Worm (Caenorhabditis elegans) whole organism, L4 larva: Measurements from ENCODE around the gene R08E3.1.
A peak's percentile ranks its signal among the peaks of the same experiment; 100 is the strongest.

Experiments used
- F26F4.8 ChIP-seq: fragments of 200-800 bp; sonication (Bioruptor generic); conservative IDR thresholded peaks from 2 replicates; pipeline ENCODE4 v1.3.6; 2022; ENCODE audit warnings: missing genetic modification characterization, missing compliant biosample characterization
- F37D6.2 ChIP-seq: sonication (generic microtip); optimal IDR thresholded peaks from 2 replicates; lab custom pipeline; 2016; ENCODE audit warnings: mild to moderate bottlenecking, missing genetic modification characterization, missing compliant biosample characterization
- T20F7.1 ChIP-seq: fragments of 200-800 bp; sonication (Bioruptor generic); optimal IDR thresholded peaks from 2 replicates; lab custom pipeline; 2018; ENCODE audit warnings: mild to moderate bottlenecking, missing genetic modification characterization, missing compliant biosample characterization
- T26A8.4 ChIP-seq: fragments of 200-800 bp; sonication (Bioruptor generic); IDR thresholded peaks from 2 replicates; pipeline ENCODE4 v1.3.6; 2022; ENCODE audit warnings: missing genetic modification characterization, missing compliant biosample characterization
- Y105C5A.15 ChIP-seq: fragments of 200-800 bp; sonication (Bioruptor generic); IDR thresholded peaks from 2 replicates; pipeline ENCODE4 v1.3.6; 2022; ENCODE audit warnings: missing genetic modification characterization, missing compliant biosample characterization
- Y75B8A.6 ChIP-seq: fragments of 200-800 bp; sonication (Bioruptor generic); IDR thresholded peaks from 2 replicates; pipeline ENCODE4 v1.3.6; 2022; ENCODE audit warnings: missing genetic modification reagents, missing genetic modification characterization, missing compliant biosample characterization
- ZK546.5 ChIP-seq, 2 experiments: sonication (generic microtip); optimal IDR thresholded peaks; 2 replicates each; lab custom pipeline; 2017; ENCODE audit warnings: missing biosample characterization in 2 of 2, missing genetic modification characterization in 2 of 2
- ceh-32 ChIP-seq: sonication (generic microtip); optimal IDR thresholded peaks from 2 replicates; lab custom pipeline; 2016; ENCODE audit warnings: mild to moderate bottlenecking, missing genetic modification characterization, missing compliant biosample characterization; ENCODE audit not compliant: poor library complexity
- ceh-44 ChIP-seq: fragments of 200-800 bp; sonication (Bioruptor generic); IDR thresholded peaks from 2 replicates; pipeline ENCODE4 v1.3.6; 2022; ENCODE audit warnings: missing genetic modification reagents, missing genetic modification characterization, missing compliant biosample characterization
- ceh-82 ChIP-seq: sonication (generic microtip); optimal IDR thresholded peaks from 2 replicates; lab custom pipeline; 2017; ENCODE audit warnings: missing biosample characterization, missing genetic modification characterization
- cey-2 ChIP-seq: sonication (generic microtip); optimal IDR thresholded peaks from 3 replicates; lab custom pipeline; 2017; ENCODE audit warnings: missing genetic modification characterization, mild to moderate bottlenecking, missing compliant biosample characterization, antibody characterized with exemption, borderline replicate concordance; ENCODE audit not compliant: insufficient read depth
- ctbp-1 ChIP-seq: fragments of 200-800 bp; sonication (Bioruptor generic); IDR thresholded peaks from 2 replicates; pipeline ENCODE4 v1.3.6; 2022; ENCODE audit warnings: missing genetic modification reagents, missing genetic modification characterization, missing compliant biosample characterization
- daf-16 ChIP-seq, 3 experiments: sonication (generic microtip); optimal IDR thresholded peaks; 2 replicates each; lab custom pipeline; 2016 to 2017; ENCODE audit warnings: missing genetic modification characterization in 3 of 3, missing genetic modification reagents in 3 of 3, mild to moderate bottlenecking in 2 of 3, missing compliant biosample characterization in 2 of 3, missing biosample characterization in 1 of 3, moderate library complexity in 1 of 3
- daf-19 ChIP-seq: fragments of 200-800 bp; sonication (Bioruptor generic); conservative IDR thresholded peaks from 2 replicates; pipeline ENCODE4 v1.3.6; 2022; ENCODE audit warnings: missing genetic modification characterization, missing compliant biosample characterization
- dmd-9 ChIP-seq: fragments of 200-800 bp; sonication (Bioruptor generic); IDR thresholded peaks from 2 replicates; pipeline ENCODE4 v1.3.6; 2022; ENCODE audit warnings: missing genetic modification reagents, missing genetic modification characterization, missing compliant biosample characterization
- duxl-1 ChIP-seq: sonication (generic microtip); optimal IDR thresholded peaks from 2 replicates; lab custom pipeline; 2016; ENCODE audit warnings: mild to moderate bottlenecking, missing genetic modification characterization, moderate library complexity, missing compliant biosample characterization; ENCODE audit not compliant: poor library complexity
- fkh-10 ChIP-seq: fragments of 150-350 bp; optimal IDR thresholded peaks from 2 replicates; lab custom pipeline; 2014; ENCODE audit warnings: missing biosample characterization, missing genetic modification reagents, missing genetic modification characterization
- hif-1 ChIP-seq, 2 experiments: sonication (generic microtip); optimal IDR thresholded peaks; 2 replicates each; lab custom pipeline; 2016 to 2017; ENCODE audit warnings: missing compliant biosample characterization in 2 of 2, missing genetic modification characterization in 2 of 2, missing genetic modification reagents in 2 of 2, missing genotype in 2 of 2, mild to moderate bottlenecking in 1 of 2
- hlh-30 ChIP-seq: sonication (generic microtip); optimal IDR thresholded peaks from 2 replicates; lab custom pipeline; 2017; ENCODE audit warnings: antibody characterized with exemption, mild to moderate bottlenecking, missing genetic modification characterization, missing compliant biosample characterization; ENCODE audit not compliant: insufficient read depth
- jun-1 ChIP-seq: fragments of 150-350 bp; optimal IDR thresholded peaks from 2 replicates; lab custom pipeline; 2014; ENCODE audit warnings: missing biosample characterization, missing genetic modification reagents, missing genetic modification characterization
- lin-1 ChIP-seq: fragments of 200-800 bp; sonication (Bioruptor generic); IDR thresholded peaks from 2 replicates; pipeline ENCODE4 v1.3.6; 2022; ENCODE audit warnings: missing genetic modification reagents, missing genetic modification characterization, missing compliant biosample characterization
- mep-1 ChIP-seq: fragments of 150-350 bp; sonication (generic microtip); optimal IDR thresholded peaks from 3 replicates; lab custom pipeline; 2014; ENCODE audit warnings: missing biosample characterization, missing genetic modification characterization
- mes-2 ChIP-seq: sonication (generic microtip); optimal IDR thresholded peaks from 2 replicates; lab custom pipeline; 2016; ENCODE audit warnings: missing genotype, mild to moderate bottlenecking, missing genetic modification characterization, missing compliant biosample characterization; ENCODE audit not compliant: poor library complexity, severe bottlenecking
- mxl-3 ChIP-seq: fragments of 200-800 bp; sonication (Bioruptor generic); optimal IDR thresholded peaks from 2 replicates; lab custom pipeline; 2018; ENCODE audit warnings: mild to moderate bottlenecking, missing genetic modification characterization, missing compliant biosample characterization
- nhr-102 ChIP-seq: sonication (generic microtip); optimal IDR thresholded peaks from 2 replicates; lab custom pipeline; 2016; ENCODE audit warnings: mild to moderate bottlenecking, missing genetic modification characterization, moderate library complexity, missing compliant biosample characterization
- nhr-11 ChIP-seq: fragments of 150-350 bp; optimal IDR thresholded peaks from 2 replicates; lab custom pipeline; 2014; ENCODE audit warnings: missing biosample characterization, missing genetic modification characterization
- nhr-28 ChIP-seq: fragments of 150-350 bp; optimal IDR thresholded peaks from 2 replicates; lab custom pipeline; 2014; ENCODE audit warnings: missing biosample characterization, missing genetic modification characterization
- nhr-6 ChIP-seq: fragments of 150-350 bp; optimal IDR thresholded peaks from 2 replicates; lab custom pipeline; 2014; ENCODE audit warnings: missing biosample characterization, missing genetic modification characterization
- nhr-77 ChIP-seq: fragments of 150-350 bp; optimal IDR thresholded peaks from 2 replicates; lab custom pipeline; 2014; ENCODE audit warnings: missing biosample characterization, missing genetic modification characterization
- php-3 ChIP-seq: fragments of 200-800 bp; sonication (Bioruptor generic); IDR thresholded peaks from 2 replicates; pipeline ENCODE4 v1.3.6; 2022; ENCODE audit warnings: missing genetic modification reagents, missing genetic modification characterization, missing compliant biosample characterization
- pqm-1 ChIP-seq: sonication (generic microtip); optimal IDR thresholded peaks from 2 replicates; lab custom pipeline; 2017; ENCODE audit warnings: missing biosample characterization, missing genetic modification characterization
- rbr-2 ChIP-seq: sonication (generic microtip); optimal IDR thresholded peaks from 2 replicates; lab custom pipeline; 2016; ENCODE audit warnings: missing genotype, missing genetic modification characterization, missing compliant biosample characterization
- set-16 ChIP-seq: fragments of 200-800 bp; sonication (Bioruptor generic); IDR thresholded peaks from 2 replicates; pipeline ENCODE4 v1.3.6; 2022; ENCODE audit warnings: missing genetic modification reagents, missing genetic modification characterization, missing compliant biosample characterization
- snpc-4 ChIP-seq: fragments of 150-350 bp; optimal IDR thresholded peaks from 2 replicates; lab custom pipeline; 2014; ENCODE audit warnings: missing biosample characterization, missing genetic modification characterization
- unc-62 ChIP-seq, 3 experiments: fragments of 150-350 bp in 1 of 3; sonication (generic microtip); optimal IDR thresholded peaks in 2 of 3; peaks in 1 of 3; 1 replicate in 1 of 3; 2 replicates in 2 of 3; lab custom pipeline; 2014 to 2017; ENCODE audit warnings: missing biosample characterization in 3 of 3, missing genetic modification characterization in 3 of 3, missing genetic modification reagents in 3 of 3, missing genotype in 1 of 3
- zag-1 ChIP-seq: fragments of 150-350 bp; optimal IDR thresholded peaks from 2 replicates; lab custom pipeline; 2014; ENCODE audit warnings: missing biosample characterization, missing genetic modification characterization
- zip-2 ChIP-seq: fragments of 150-350 bp; optimal IDR thresholded peaks from 2 replicates; lab custom pipeline; 2014; ENCODE audit warnings: missing biosample characterization, missing genetic modification characterization

The R08E3.1 gene

ce11 chrX:4869627-4870026 is 47.2 kb downstream of the R08E3.1 start:
- TF ChIP-seq set-16 (no peak), ceh-32 (no peak), T26A8.4 (no peak), F37D6.2 (tag; lab: Kevin White, UChicago) (no peak), duxl-1 (no peak), pqm-1 (tag; lab: Kevin White, UChicago) (no peak), daf-16 (GFP tag; optimal IDR thresholded peaks at IDR 0.05; lab: Kevin White, UChicago) (no peak), daf-16 (tag; optimal IDR thresholded peaks at IDR 0.05; lab: Kevin White, UChicago) (no peak), nhr-11 (tag; lab: Kevin White, UChicago) (no peak), jun-1 (no peak), ZK546.5 (tag; optimal IDR thresholded peaks at IDR 0.05; lab: Kevin White, UChicago) (no peak), unc-62 (GFP tag; optimal IDR thresholded peaks at IDR 0.05 in 1 of 2; lab: Kevin White, UChicago) (no peak), unc-62 (tag; optimal IDR thresholded peaks at IDR 0.05; lab: Kevin White, UChicago) (no peak), php-3 (no peak), lin-1 (GFP tag; lab: Robert Waterston, UW) (no peak), nhr-77 (no peak), dmd-9 (GFP tag; lab: Robert Waterston, UW) (no peak), zip-2 (tag; lab: Kevin White, UChicago) (no peak), nhr-28 (tag; lab: Kevin White, UChicago) (no peak), zag-1 (tag; lab: Kevin White, UChicago) (no peak), nhr-6 (tag; lab: Kevin White, UChicago) (no peak), ctbp-1 (GFP tag; lab: Robert Waterston, UW) (no peak)
- TF ChIP-seq, all 104 proteins: peak for 0

DNA sequence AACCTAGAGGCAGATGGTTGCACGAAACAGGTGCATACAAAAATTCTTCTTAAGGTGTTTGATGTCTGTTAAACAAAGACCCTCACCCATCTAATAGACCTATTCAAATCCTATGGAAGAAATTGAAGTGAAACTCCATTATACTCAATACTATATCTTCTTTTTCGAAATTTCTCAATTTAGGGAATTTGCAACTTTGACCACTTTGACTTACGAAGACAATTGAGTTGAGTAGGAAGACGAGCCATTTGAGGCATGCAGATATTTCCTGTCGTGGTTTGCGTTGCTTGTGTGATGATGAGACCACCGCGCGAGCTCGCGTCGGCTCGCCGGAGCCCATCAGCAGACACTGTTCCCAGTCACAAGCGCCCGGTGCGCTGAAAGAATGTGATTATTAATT is 48.2 kb downstream of the R08E3.1 start:
- TF ChIP-seq F26F4.8 (GFP tag; lab: Robert Waterston, UW) (no peak), Y105C5A.15 (no peak), fkh-10 (GFP tag; lab: Kevin White, UChicago) (no peak), T20F7.1 (GFP tag; lab: Kevin White, UChicago) (no peak), ceh-82 (tag; lab: Kevin White, UChicago) (no peak), rbr-2 (tag; lab: Kevin White, UChicago) (no peak)

DNA sequence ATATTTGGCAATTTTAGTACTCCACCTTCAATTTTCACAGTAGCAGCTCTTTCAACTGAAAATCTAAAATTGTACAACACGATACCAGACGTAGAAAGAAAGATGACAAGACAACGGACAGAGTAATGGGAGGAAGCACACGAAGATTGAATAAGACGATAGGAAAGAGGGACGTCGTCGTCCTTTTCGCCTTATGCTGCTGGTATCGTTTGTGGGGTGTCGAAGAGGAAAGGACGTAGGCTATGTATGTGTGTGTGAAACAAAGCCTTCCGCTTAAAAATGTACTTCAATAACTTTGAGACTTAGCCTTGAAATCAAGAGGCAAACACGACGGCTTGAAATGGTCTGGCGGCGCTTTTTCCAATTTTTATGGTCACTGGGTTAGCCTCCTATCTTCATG is 50.3 kb downstream of the R08E3.1 start:
- TF ChIP-seq ceh-44 (GFP tag; lab: Robert Waterston, UW) (no peak), unc-62 (GFP tag; optimal IDR thresholded peaks at IDR 0.05 in 1 of 2; lab: Kevin White, UChicago) (peak in 1 of 2 experiments; percentile 95), unc-62 (tag; optimal IDR thresholded peaks at IDR 0.05; lab: Kevin White, UChicago) (no peak), Y75B8A.6 (GFP tag; lab: Robert Waterston, UW) (no peak), hlh-30 (peak; percentile 12), daf-19 (GFP tag; lab: Robert Waterston, UW) (no peak), mep-1 (tag; lab: Kevin White, UChicago) (peak; percentile 18), nhr-102 (tag; lab: Kevin White, UChicago) (no peak)

DNA sequence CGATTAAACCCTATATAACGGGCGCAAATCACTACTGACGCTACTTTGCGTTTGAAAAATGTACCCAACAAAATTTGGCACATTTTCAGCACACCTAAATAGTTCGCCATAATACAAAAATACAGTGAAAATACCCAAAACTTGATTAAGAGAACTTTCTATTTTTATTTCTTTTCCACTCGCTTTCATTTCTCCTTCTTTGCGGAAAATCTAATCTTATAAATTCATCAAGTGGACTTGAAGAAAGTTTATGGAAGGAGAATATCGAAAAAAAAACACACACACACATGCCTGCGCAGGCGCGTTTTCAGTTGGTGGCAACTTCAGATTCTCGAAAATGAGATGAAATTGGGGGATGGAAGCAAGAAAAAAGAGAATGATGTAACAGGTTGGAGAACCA is 52.8 kb downstream of the R08E3.1 start:
- TF ChIP-seq cey-2 (tag; lab: Kevin White, UChicago), result no peak
- no peak for TF ChIP-seq hif-1 (tag; optimal IDR thresholded peaks at IDR 0.05; lab: Kevin White, UChicago)
- no peak for TF ChIP-seq F37D6.2 (tag; lab: Kevin White, UChicago)
- no peak for TF ChIP-seq snpc-4 (tag; lab: Kevin White, UChicago)
- TF ChIP-seq mxl-3 (GFP tag; lab: Kevin White, UChicago), result no peak
- no peak for TF ChIP-seq mes-2
